Fruit fly (Drosophila melanogaster): Measurements from ENCODE around the gene jub.
A peak's percentile ranks its signal among the peaks of the same experiment; 100 is the strongest.

Gene jub

dm6 chrX:13781739-13782502 is 48.2 kb downstream of the jub start, which contains the start of the genes CtsB and amrt (continued):
- TF ChIP-seq ash1 (GFP tag; optimal IDR thresholded peaks at IDR 0.05): no peak
- no peak for TF ChIP-seq Optix (GFP tag; IDR thresholded peaks at IDR 0.05)
- no peak for TF ChIP-seq corto (GFP tag; optimal IDR thresholded peaks at IDR 0.05)
- TF ChIP-seq CG15269 (tag; optimal IDR thresholded peaks at IDR 0.05): no peak
- TF ChIP-seq Side (GFP tag; optimal IDR thresholded peaks at IDR 0.05): peak; percentile 51
- peak; percentile 53; the same call in 1 of the 2 replicates for TF ChIP-seq ssp (GFP tag; IDR thresholded peaks at IDR 0.05)
- TF ChIP-seq CG1792 (GFP tag; optimal IDR thresholded peaks at IDR 0.05): peak; percentile 42
- peak; percentile 29 for TF ChIP-seq CG18262 (tag; optimal IDR thresholded peaks at IDR 0.05)
- peak; percentile 88 for TF ChIP-seq CG3163 (GFP tag; optimal IDR thresholded peaks at IDR 0.05)
- TF ChIP-seq Sox102F (GFP tag; optimal IDR thresholded peaks at IDR 0.05): no peak
- peak; percentile 37 for TF ChIP-seq her (GFP tag; optimal IDR thresholded peaks at IDR 0.05)
- TF ChIP-seq hb (GFP tag; IDR thresholded peaks at IDR 0.05; ENCODE audit: partially characterized antibody): peak; percentile 78
- TF ChIP-seq CoRest (tag; optimal IDR thresholded peaks at IDR 0.05): peak; percentile 65
- TF ChIP-seq Bgb (GFP tag; IDR thresholded peaks at IDR 0.05; ENCODE audit: partially characterized antibody): peak; percentile 78
- no peak for TF ChIP-seq maf-S (GFP tag; optimal IDR thresholded peaks at IDR 0.05)
- no peak for TF ChIP-seq Tbp (GFP tag; optimal IDR thresholded peaks at IDR 0.05)
- peak; percentile 26 for TF ChIP-seq Fer3 (tag; optimal IDR thresholded peaks at IDR 0.05)
- no peak for TF ChIP-seq Hr78 (GFP tag; optimal IDR thresholded peaks at IDR 0.05)
- TF ChIP-seq CG6175 (GFP tag; IDR thresholded peaks at IDR 0.05): no peak
- peak; percentile 22 for TF ChIP-seq exex (tag; optimal IDR thresholded peaks at IDR 0.05)
- TF ChIP-seq TFAM (GFP tag; optimal IDR thresholded peaks at IDR 0.05): no peak
- TF ChIP-seq CG7786 (GFP tag; optimal IDR thresholded peaks at IDR 0.05): peak; percentile 50
- peak; percentile 12 for TF ChIP-seq CG11723 (GFP tag; optimal IDR thresholded peaks at IDR 0.05)
- TF ChIP-seq CG2129 (GFP tag; IDR thresholded peaks at IDR 0.05; ENCODE audit: partially characterized antibody): peak; percentile 70
- peak; percentile 53 for TF ChIP-seq lab (GFP tag; optimal IDR thresholded peaks at IDR 0.05)
- no peak for TF ChIP-seq mirr (GFP tag; optimal IDR thresholded peaks at IDR 0.05)
- TF ChIP-seq cas (GFP tag; IDR thresholded peaks at IDR 0.05): no peak
- TF ChIP-seq CG4328 (GFP tag; optimal IDR thresholded peaks at IDR 0.05): no peak
- TF ChIP-seq CG2889 (GFP tag; IDR thresholded peaks at IDR 0.05): no peak
- TF ChIP-seq CG14014 (GFP tag; IDR thresholded peaks at IDR 0.05): no peak
- peak; percentile 51 for TF ChIP-seq YL-1 (GFP tag; optimal IDR thresholded peaks at IDR 0.05)
- no peak for TF ChIP-seq fd96Cb (tag; optimal IDR thresholded peaks at IDR 0.05)
- TF ChIP-seq gsb (GFP tag; IDR thresholded peaks at IDR 0.05): no peak
- TF ChIP-seq CG14965 (GFP tag; optimal IDR thresholded peaks at IDR 0.05; ENCODE audit: borderline replicate concordance): no peak
- peak; percentile 85 for TF ChIP-seq vnd (GFP tag; IDR thresholded peaks at IDR 0.05; ENCODE audit: partially characterized antibody)
- TF ChIP-seq CG13123 (GFP tag; optimal IDR thresholded peaks at IDR 0.05): no peak
- no peak for TF ChIP-seq CG11093 (GFP tag; IDR thresholded peaks at IDR 0.05)
- peak; percentile 68 for TF ChIP-seq HmgD (GFP tag; optimal IDR thresholded peaks at IDR 0.05)
- peak; percentile 10 for TF ChIP-seq CG12942 (GFP tag; optimal IDR thresholded peaks at IDR 0.05)
- no peak for TF ChIP-seq CG31365 (tag; optimal IDR thresholded peaks at IDR 0.05)
- TF ChIP-seq gem (tag; optimal IDR thresholded peaks at IDR 0.05): peak; percentile 47
- TF ChIP-seq Abd-B (GFP tag; optimal IDR thresholded peaks at IDR 0.05): no peak
- TF ChIP-seq CG2712 (tag; optimal IDR thresholded peaks at IDR 0.05): peak; percentile 55
- TF ChIP-seq kay (GFP tag; optimal IDR thresholded peaks at IDR 0.05): peak; percentile 28
- peak; percentile 9 for TF ChIP-seq CG12104 (GFP tag; optimal IDR thresholded peaks at IDR 0.05)
- TF ChIP-seq ERR (GFP tag; optimal IDR thresholded peaks at IDR 0.05): peak; percentile 50
- no peak for TF ChIP-seq sr (GFP tag; IDR thresholded peaks at IDR 0.05)
- peak; percentile 12 for TF ChIP-seq CG8388 (GFP tag; optimal IDR thresholded peaks at IDR 0.05)
- no peak for TF ChIP-seq CG7745 (tag; optimal IDR thresholded peaks at IDR 0.05)

Measured in whole organism, embryonic.